Worm (Caenorhabditis elegans) whole organism, L2 larva: ENCODE data around the gene C54H2.4.

Source experiments
- C34F6.9 ChIP-seq: fragments of 150-350 bp; optimal IDR thresholded peaks from 2 replicates; lab custom pipeline; 2014; ENCODE audit warnings: missing biosample characterization, missing genetic modification characterization
- F13H6.1 ChIP-seq: sonication (generic microtip); optimal IDR thresholded peaks from 2 replicates; lab custom pipeline; 2016; ENCODE audit warnings: missing genetic modification characterization, missing compliant biosample characterization
- R02D3.7 ChIP-seq: fragments of 150-350 bp; optimal IDR thresholded peaks from 2 replicates; lab custom pipeline; 2014; ENCODE audit warnings: missing biosample characterization, missing genetic modification characterization
- Y55F3AM.14 ChIP-seq: fragments of 200-800 bp; sonication (Bioruptor generic); optimal IDR thresholded peaks from 2 replicates; lab custom pipeline; 2018; ENCODE audit warnings: mild to moderate bottlenecking, missing genetic modification characterization, missing compliant biosample characterization
- ZK546.5 ChIP-seq: sonication (generic microtip); optimal IDR thresholded peaks from 2 replicates; lab custom pipeline; 2017; ENCODE audit warnings: missing biosample characterization, missing genetic modification characterization
- aly-2 ChIP-seq: fragments of 150-350 bp; optimal IDR thresholded peaks from 2 replicates; lab custom pipeline; 2014; ENCODE audit warnings: missing biosample characterization, missing genetic modification characterization
- ama-1 ChIP-seq: fragments of 150-350 bp; optimal IDR thresholded peaks from 2 replicates; lab custom pipeline; 2018; ENCODE audit warnings: inconsistent platforms
- ceh-16 ChIP-seq: fragments of 150-350 bp; optimal IDR thresholded peaks from 2 replicates; lab custom pipeline; 2014; ENCODE audit warnings: missing biosample characterization, missing genetic modification characterization
- crh-2 ChIP-seq: sonication (generic microtip); optimal IDR thresholded peaks from 2 replicates; lab custom pipeline; 2017; ENCODE audit warnings: missing biosample characterization, missing genetic modification characterization
- dmd-4 ChIP-seq: sonication (generic microtip); optimal IDR thresholded peaks from 2 replicates; lab custom pipeline; 2017; ENCODE audit warnings: missing biosample characterization, missing genetic modification characterization
- egl-27 ChIP-seq: sonication (generic microtip); optimal IDR thresholded peaks from 3 replicates; lab custom pipeline; 2017; ENCODE audit warnings: missing biosample characterization, missing genetic modification reagents, missing genetic modification characterization
- elt-1 ChIP-seq: fragments of 150-350 bp; optimal IDR thresholded peaks from 2 replicates; lab custom pipeline; 2014; ENCODE audit warnings: missing biosample characterization, missing genetic modification characterization
- fos-1 ChIP-seq: fragments of 150-350 bp; optimal IDR thresholded peaks from 2 replicates; lab custom pipeline; 2014; ENCODE audit warnings: missing biosample characterization, missing genetic modification characterization
- gmeb-1 ChIP-seq: fragments of 150-350 bp; optimal IDR thresholded peaks from 2 replicates; lab custom pipeline; 2014; ENCODE audit warnings: missing biosample characterization, missing genetic modification characterization
- lin-13 ChIP-seq: fragments of 150-350 bp; optimal IDR thresholded peaks from 2 replicates; lab custom pipeline; 2014; ENCODE audit warnings: missing biosample characterization, missing genetic modification reagents, missing genetic modification characterization
- lin-39 ChIP-seq: fragments of 150-350 bp; optimal IDR thresholded peaks from 2 replicates; lab custom pipeline; 2014; ENCODE audit warnings: missing biosample characterization, missing genetic modification reagents, missing genetic modification characterization
- lsy-2 ChIP-seq, 2 experiments: fragments of 150-350 bp in 1 of 2; sonication (generic microtip) in 1 of 2; optimal IDR thresholded peaks; 2 replicates each; lab custom pipeline; 2014 to 2017; ENCODE audit warnings: missing biosample characterization in 2 of 2, missing genetic modification characterization in 2 of 2
- mdl-1 ChIP-seq, 2 experiments: fragments of 150-350 bp in 1 of 2; sonication (generic microtip) in 1 of 2; optimal IDR thresholded peaks; 2 replicates each; lab custom pipeline; 2017; ENCODE audit warnings: missing biosample characterization in 2 of 2, missing genetic modification characterization in 2 of 2
- nhr-10 ChIP-seq: sonication (generic microtip); optimal IDR thresholded peaks from 2 replicates; lab custom pipeline; 2017; ENCODE audit warnings: missing biosample characterization, missing genetic modification characterization
- nhr-11 ChIP-seq: fragments of 150-350 bp; optimal IDR thresholded peaks from 2 replicates; lab custom pipeline; 2014; ENCODE audit warnings: missing biosample characterization, missing genetic modification characterization
- nhr-12 ChIP-seq: fragments of 150-350 bp; optimal IDR thresholded peaks from 2 replicates; lab custom pipeline; 2014; ENCODE audit warnings: missing biosample characterization, missing genetic modification characterization
- nhr-129 ChIP-seq: fragments of 150-350 bp; optimal IDR thresholded peaks from 2 replicates; lab custom pipeline; 2014; ENCODE audit warnings: missing biosample characterization, missing genetic modification characterization
- nhr-21 ChIP-seq: fragments of 150-350 bp; optimal IDR thresholded peaks from 2 replicates; lab custom pipeline; 2014; ENCODE audit warnings: missing biosample characterization, missing genetic modification characterization
- nhr-23 ChIP-seq: fragments of 150-350 bp; optimal IDR thresholded peaks from 2 replicates; lab custom pipeline; 2014; ENCODE audit warnings: missing biosample characterization, missing genetic modification reagents, missing genetic modification characterization
- nhr-25 ChIP-seq: fragments of 150-350 bp; sonication (generic microtip); optimal IDR thresholded peaks from 3 replicates; lab custom pipeline; 2014; ENCODE audit warnings: missing biosample characterization, missing genetic modification characterization
- nhr-6 ChIP-seq: fragments of 150-350 bp; optimal IDR thresholded peaks from 2 replicates; lab custom pipeline; 2014; ENCODE audit warnings: missing biosample characterization, missing genetic modification characterization
- nhr-77 ChIP-seq: fragments of 150-350 bp; optimal IDR thresholded peaks from 2 replicates; lab custom pipeline; 2014; ENCODE audit warnings: missing biosample characterization, missing genetic modification characterization
- peb-1 ChIP-seq: fragments of 150-350 bp; optimal IDR thresholded peaks from 2 replicates; lab custom pipeline; 2014; ENCODE audit warnings: missing biosample characterization, missing genetic modification characterization
- sem-4 ChIP-seq: fragments of 150-350 bp; optimal IDR thresholded peaks from 2 replicates; lab custom pipeline; 2014; ENCODE audit warnings: missing biosample characterization, missing genetic modification reagents, missing genetic modification characterization
- skn-1 ChIP-seq: sonication (generic microtip); optimal IDR thresholded peaks from 2 replicates; lab custom pipeline; 2017; ENCODE audit warnings: missing biosample characterization, missing genetic modification characterization
- sma-3 ChIP-seq: sonication (generic microtip); optimal IDR thresholded peaks from 2 replicates; lab custom pipeline; 2016; ENCODE audit warnings: missing genetic modification reagents, missing genetic modification characterization, missing compliant biosample characterization
- sma-9 ChIP-seq, 2 experiments: fragments of 150-350 bp in 1 of 2; sonication (generic microtip) in 1 of 2; optimal IDR thresholded peaks; 2 replicates each; lab custom pipeline; 2014 to 2016; ENCODE audit warnings: missing genetic modification characterization in 2 of 2, mild to moderate bottlenecking in 1 of 2, missing biosample characterization in 1 of 2, missing compliant biosample characterization in 1 of 2, missing genetic modification reagents in 1 of 2, moderate library complexity in 1 of 2
- snpc-4 ChIP-seq: fragments of 150-350 bp; optimal IDR thresholded peaks from 2 replicates; lab custom pipeline; 2014; ENCODE audit warnings: missing biosample characterization, missing genetic modification characterization
- unc-39 ChIP-seq: fragments of 150-350 bp; optimal IDR thresholded peaks from 2 replicates; lab custom pipeline; 2014; ENCODE audit warnings: missing biosample characterization, missing genetic modification characterization
- unc-55 ChIP-seq: fragments of 150-350 bp; sonication (generic microtip); optimal IDR thresholded peaks from 3 replicates; lab custom pipeline; 2014; ENCODE audit warnings: missing biosample characterization, missing genetic modification reagents, missing genetic modification characterization
- unc-62 ChIP-seq: fragments of 150-350 bp; optimal IDR thresholded peaks from 2 replicates; lab custom pipeline; 2014; ENCODE audit warnings: missing biosample characterization, missing genetic modification reagents, missing genetic modification characterization
- zag-1 ChIP-seq: fragments of 150-350 bp; optimal IDR thresholded peaks from 2 replicates; lab custom pipeline; 2014; ENCODE audit warnings: missing biosample characterization, missing genetic modification characterization
- ztf-1 ChIP-seq: fragments of 200-800 bp; sonication (Bioruptor generic); conservative IDR thresholded peaks from 2 replicates; pipeline ENCODE4 v1.3.6; 2022; ENCODE audit warnings: missing genetic modification characterization, missing compliant biosample characterization
- ztf-4 ChIP-seq: fragments of 150-350 bp; optimal IDR thresholded peaks from 2 replicates; lab custom pipeline; 2014; ENCODE audit warnings: missing biosample characterization, missing genetic modification characterization

Gene C54H2.4

DNA sequence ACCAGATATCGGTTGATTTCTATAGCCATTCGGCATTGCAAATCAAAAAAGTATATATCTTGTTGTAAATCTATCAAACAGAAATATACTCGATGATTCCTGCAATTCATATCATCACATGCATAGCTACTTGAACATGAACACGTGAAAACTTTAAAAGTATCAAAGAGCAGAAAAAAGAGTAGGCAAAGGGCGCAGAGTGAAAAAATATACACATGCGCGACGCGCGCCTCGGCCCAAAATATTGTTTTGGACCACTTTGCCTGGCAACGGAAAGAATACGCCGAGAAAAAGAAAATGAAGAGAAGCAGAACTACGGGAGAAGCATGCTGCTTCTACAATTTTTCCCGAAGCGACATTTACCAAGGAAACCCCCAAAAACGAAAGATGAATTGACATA lies at the start of gene C54H2.4:
Gene C54H2.4 (minus strand): TSS at position 101 of the 400 bp plus-strand sequence.
- TF ChIP-seq crh-2 (tag; lab: Kevin White, UChicago) (no peak), ZK546.5 (no peak), ceh-16 (tag; lab: Kevin White, UChicago) (no peak), nhr-77 (tag; lab: Kevin White, UChicago) (no peak), nhr-21 (tag; lab: Kevin White, UChicago) (no peak), dmd-4 (tag; lab: Kevin White, UChicago) (no peak), lsy-2 (tag; optimal IDR thresholded peaks at IDR 0.05; lab: Kevin White, UChicago) (no peak)

DNA sequence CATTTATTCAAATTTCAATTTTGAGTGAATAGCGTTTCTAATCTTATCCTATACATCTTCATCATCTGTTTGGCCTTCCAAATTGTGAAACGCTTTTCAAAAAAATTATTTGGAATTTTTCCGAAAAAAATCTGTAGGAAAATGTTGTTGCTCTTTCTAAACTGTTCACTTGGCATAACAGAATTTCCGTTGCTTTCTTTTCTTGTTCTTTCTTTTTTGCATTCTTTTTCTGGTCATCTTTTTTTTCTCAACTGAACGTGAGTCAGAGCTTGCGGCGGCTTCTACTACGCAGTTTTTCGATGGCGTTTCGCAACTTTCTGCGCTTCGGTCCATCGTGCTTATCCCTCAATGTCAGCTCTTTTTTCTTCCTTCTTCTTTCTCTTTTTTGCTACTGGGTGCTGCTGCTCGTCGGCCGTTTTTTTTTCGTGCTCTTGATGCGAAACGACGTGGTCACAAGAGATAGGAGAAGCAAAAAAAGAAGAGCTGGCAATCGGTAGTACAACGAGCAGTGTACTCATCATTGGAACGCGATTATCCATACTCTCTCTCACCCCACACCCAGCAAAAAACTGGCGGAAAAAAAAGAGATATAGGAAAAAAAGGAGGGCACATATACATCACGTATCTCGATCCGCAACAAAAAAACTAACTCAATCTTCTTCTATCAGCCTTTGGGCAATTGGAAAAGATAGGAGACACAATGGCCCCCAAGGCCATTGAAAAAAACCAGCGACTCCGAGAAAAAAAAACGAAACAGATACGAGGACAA lies 49.3 kb upstream of the C54H2.4 start:
- TF ChIP-seq sma-9 (GFP tag; optimal IDR thresholded peaks at IDR 0.05; lab: Kevin White, UChicago) (peak; percentile 57), sma-9 (tag; optimal IDR thresholded peaks at IDR 0.05; lab: Kevin White, UChicago) (no peak), zag-1 (tag; lab: Kevin White, UChicago) (peak; percentile 60), lsy-2 (tag; optimal IDR thresholded peaks at IDR 0.05; lab: Kevin White, UChicago) (peak in 1 of 2 experiments; percentile 35), C34F6.9 (tag; lab: Kevin White, UChicago) (peak; percentile 42), Y55F3AM.14 (GFP tag; lab: Kevin White, UChicago) (peak; percentile 18), unc-55 (GFP tag; lab: Kevin White, UChicago) (peak; percentile 57), nhr-129 (tag; lab: Kevin White, UChicago) (peak; percentile 69), nhr-21 (tag; lab: Kevin White, UChicago) (no peak), F13H6.1 (tag; lab: Kevin White, UChicago) (peak; percentile 81), mdl-1 (tag; optimal IDR thresholded peaks at IDR 0.05; lab: Kevin White, UChicago) (peak in 1 of 2 experiments; percentile 8), nhr-10 (tag; lab: Kevin White, UChicago) (no peak), egl-27 (tag; lab: Kevin White, UChicago) (peak; percentile 55), nhr-6 (tag; lab: Kevin White, UChicago) (peak; percentile 7), unc-62 (GFP tag; lab: Kevin White, UChicago) (no peak)

DNA sequence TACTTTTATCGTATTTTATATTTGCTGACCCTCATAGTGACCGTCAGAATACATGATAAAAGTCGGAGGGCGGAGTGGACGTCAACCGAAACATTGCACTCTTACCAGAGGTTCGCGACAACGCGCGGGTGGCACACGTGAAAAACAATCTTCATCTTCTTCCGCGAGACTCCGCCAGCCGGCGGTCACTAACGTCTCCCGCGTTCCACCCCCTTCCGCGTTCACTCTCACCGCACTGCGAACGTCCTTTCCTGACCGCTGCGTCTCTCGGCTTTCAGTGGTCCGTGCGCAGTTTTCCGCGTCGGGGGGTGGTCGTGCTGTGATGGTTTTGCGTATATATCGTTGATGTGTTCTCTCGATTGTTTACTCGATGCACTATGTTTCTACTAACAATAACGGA lies 47.6 kb upstream of the C54H2.4 start:
- TF ChIP-seq sma-3 (no peak), zag-1 (tag; lab: Kevin White, UChicago) (no peak), nhr-25 (no peak), elt-1 (tag; lab: Kevin White, UChicago) (no peak), F13H6.1 (tag; lab: Kevin White, UChicago) (peak; percentile 6), R02D3.7 (tag; lab: Kevin White, UChicago) (no peak), nhr-129 (tag; lab: Kevin White, UChicago) (no peak), nhr-21 (tag; lab: Kevin White, UChicago) (peak; percentile 51), lsy-2 (tag; optimal IDR thresholded peaks at IDR 0.05; lab: Kevin White, UChicago) (no peak), nhr-11 (tag; lab: Kevin White, UChicago) (no peak), nhr-10 (tag; lab: Kevin White, UChicago) (no peak)

DNA sequence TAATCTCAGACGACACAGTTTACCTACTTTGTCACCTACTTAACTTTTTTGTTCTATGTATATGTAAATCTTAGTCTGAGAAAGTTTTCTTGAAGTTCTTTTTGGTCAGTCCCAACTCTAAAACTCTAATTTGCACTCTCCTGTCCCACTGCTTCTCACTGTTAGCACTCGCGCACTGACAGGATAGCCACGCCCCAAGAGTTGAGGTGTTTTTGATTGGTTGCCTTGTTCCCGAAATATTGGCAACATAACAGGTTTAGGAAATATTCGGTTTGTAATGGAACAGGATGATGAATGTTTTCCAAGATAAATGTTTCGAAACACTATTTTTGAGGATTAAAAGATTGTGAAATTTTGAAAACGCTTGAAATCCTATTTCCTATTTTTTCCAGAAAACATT lies 46.5 kb upstream of the C54H2.4 start:
- no peak for TF ChIP-seq nhr-23
- TF ChIP-seq unc-55 (GFP tag; lab: Kevin White, UChicago), result peak; percentile 70
- no peak for TF ChIP-seq lsy-2 (tag; optimal IDR thresholded peaks at IDR 0.05; lab: Kevin White, UChicago)
- no peak for TF ChIP-seq ZK546.5
- TF ChIP-seq, all 48 proteins: peak for 1

DNA sequence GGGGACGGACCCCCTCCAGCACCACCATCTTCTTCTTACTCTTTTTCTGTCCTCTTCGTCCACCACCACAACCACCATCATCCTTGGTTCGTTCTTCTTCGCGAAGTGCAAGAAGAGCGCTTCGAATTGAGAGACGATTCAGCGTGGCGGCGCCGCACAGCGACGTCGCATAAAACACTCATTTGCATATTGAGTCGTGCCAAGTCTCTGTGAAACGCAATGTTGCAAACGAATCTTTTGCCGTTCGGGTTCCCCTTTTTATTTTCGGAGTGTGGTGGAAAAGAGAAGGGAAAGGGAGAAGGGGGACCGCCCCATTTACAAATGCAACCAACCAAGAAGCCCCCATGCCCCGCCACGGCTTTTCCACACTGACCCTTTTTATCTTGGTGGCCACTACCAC lies 45.8 kb upstream of the C54H2.4 start:
- no peak for TF ChIP-seq gmeb-1 (tag; lab: Kevin White, UChicago)
- TF ChIP-seq ama-1 (lab: Kevin White, UChicago), result no peak
- TF ChIP-seq skn-1 (tag; lab: Kevin White, UChicago), result no peak
- TF ChIP-seq zag-1 (tag; lab: Kevin White, UChicago), result peak; percentile 56
- peak in 1 of 2 experiments; percentile 3 for TF ChIP-seq lsy-2 (tag; optimal IDR thresholded peaks at IDR 0.05; lab: Kevin White, UChicago)
- no peak for TF ChIP-seq unc-39 (tag; lab: Kevin White, UChicago)
- TF ChIP-seq peb-1 (tag; lab: Kevin White, UChicago), result no peak
- no peak for TF ChIP-seq mdl-1 (tag; optimal IDR thresholded peaks at IDR 0.05; lab: Kevin White, UChicago)
- no peak for TF ChIP-seq nhr-12 (tag; lab: Kevin White, UChicago)
- TF ChIP-seq unc-62 (GFP tag; lab: Kevin White, UChicago), result no peak
- TF ChIP-seq snpc-4, result no peak
- no peak for TF ChIP-seq elt-1 (tag; lab: Kevin White, UChicago)
- peak; percentile 69 for TF ChIP-seq unc-55 (GFP tag; lab: Kevin White, UChicago)
- TF ChIP-seq F13H6.1 (tag; lab: Kevin White, UChicago), result peak; percentile 73
- no peak for TF ChIP-seq sma-3
- peak; percentile 23 for TF ChIP-seq C34F6.9 (tag; lab: Kevin White, UChicago)
- TF ChIP-seq nhr-129 (tag; lab: Kevin White, UChicago), result no peak
- no peak for TF ChIP-seq R02D3.7 (tag; lab: Kevin White, UChicago)
- TF ChIP-seq sem-4 (tag; lab: Kevin White, UChicago), result peak; percentile 43
- no peak for TF ChIP-seq nhr-23
- no peak for TF ChIP-seq lin-13 (GFP tag; lab: Kevin White, UChicago)
- TF ChIP-seq fos-1 (tag; lab: Kevin White, UChicago), result no peak
- TF ChIP-seq egl-27 (tag; lab: Kevin White, UChicago), result no peak
- no peak for TF ChIP-seq ztf-1 (GFP tag; lab: Robert Waterston, UW)
- TF ChIP-seq aly-2 (tag; lab: Kevin White, UChicago), result no peak
- no peak for TF ChIP-seq nhr-10 (tag; lab: Kevin White, UChicago)
- TF ChIP-seq dmd-4 (tag; lab: Kevin White, UChicago), result no peak
- TF ChIP-seq lin-39 (tag; lab: Kevin White, UChicago), result peak; percentile 49
- TF ChIP-seq ztf-4 (tag; lab: Kevin White, UChicago), result no peak
- peak; percentile 17 for TF ChIP-seq crh-2 (tag; lab: Kevin White, UChicago)
- no peak for TF ChIP-seq sma-9 (GFP tag; optimal IDR thresholded peaks at IDR 0.05; lab: Kevin White, UChicago)
- TF ChIP-seq sma-9 (tag; optimal IDR thresholded peaks at IDR 0.05; lab: Kevin White, UChicago), result no peak
